Fruit fly (Drosophila melanogaster) whole organism, embryonic: ENCODE measurements around the gene eIF2alpha.
A peak's percentile ranks its signal among the peaks of the same experiment; 100 is the strongest.

ENCODE experiments used
- Abd-B ChIP-seq: fragments of 200-800 bp; sonication (Bioruptor generic); optimal IDR thresholded peaks from 2 replicates; lab custom pipeline; 2018; ENCODE audit warnings: missing biosample characterization, mild to moderate bottlenecking, missing genetic modification characterization, moderate library complexity
- Ada2b ChIP-seq: fragments of 200-800 bp; sonication (Bioruptor generic); IDR thresholded peaks from 2 replicates; pipeline ENCODE4 v1.3.6; 2022; ENCODE audit warnings: missing biosample characterization, missing genetic modification characterization
- Awh ChIP-seq: fragments of 200-800 bp; sonication (Bioruptor generic); IDR thresholded peaks from 2 replicates; pipeline ENCODE4, ENCODE4 v1.3.6; 2022; ENCODE audit warnings: missing biosample characterization, missing genetic modification characterization
- Blimp-1 ChIP-seq: fragments of 200-800 bp; sonication (Bioruptor generic); optimal IDR thresholded peaks from 3 replicates; lab custom pipeline; 2018; ENCODE audit warnings: missing biosample characterization, missing genetic modification characterization, mild to moderate bottlenecking, moderate library complexity, missing genetic modification reagents
- CG11398 ChIP-seq: fragments of 200-800 bp; sonication (Bioruptor generic); optimal IDR thresholded peaks from 2 replicates; lab custom pipeline; 2016; ENCODE audit warnings: missing biosample characterization, missing genetic modification characterization
- CG11695 ChIP-seq: fragments of 200-800 bp; sonication (Bioruptor generic); IDR thresholded peaks from 3 replicates; pipeline ENCODE4 v1.3.6; 2022; ENCODE audit warnings: missing biosample characterization, missing genetic modification characterization
- CG11723 ChIP-seq: fragments of 200-800 bp; sonication (Bioruptor generic); optimal IDR thresholded peaks from 2 replicates; lab custom pipeline; 2017; ENCODE audit warnings: missing biosample characterization, mild to moderate bottlenecking, missing genetic modification characterization
- CG1233 ChIP-seq: fragments of 200-800 bp; sonication (Bioruptor generic); optimal IDR thresholded peaks from 4 replicates; lab custom pipeline; 2018; ENCODE audit warnings: missing biosample characterization, mild to moderate bottlenecking, missing genetic modification characterization
- CG13287 ChIP-seq: fragments of 200-800 bp; sonication (Bioruptor generic); IDR thresholded peaks from 2 replicates; pipeline ENCODE4 v1.3.6; 2022; ENCODE audit warnings: missing biosample characterization, missing genetic modification characterization; ENCODE audit not compliant: partially characterized antibody
- CG13424 ChIP-seq: fragments of 200-800 bp; sonication (Bioruptor generic); optimal IDR thresholded peaks from 2 replicates; lab custom pipeline; 2019; ENCODE audit warnings: missing biosample characterization, mild to moderate bottlenecking, missing genetic modification characterization, moderate library complexity
- CG32532 ChIP-seq: fragments of 200-800 bp; sonication (Bioruptor generic); IDR thresholded peaks from 2 replicates; pipeline ENCODE4 v1.3.6; 2022; ENCODE audit warnings: missing biosample characterization, missing genetic modification characterization
- CG34422 ChIP-seq: fragments of 200-800 bp; sonication (Bioruptor generic); IDR thresholded peaks from 3 replicates; pipeline ENCODE4 v1.3.6; 2022; ENCODE audit warnings: missing biosample characterization, missing genetic modification characterization
- CG42726 ChIP-seq: fragments of 200-800 bp; sonication (Bioruptor generic); IDR thresholded peaks from 2 replicates; pipeline ENCODE4 v1.3.6; 2022; ENCODE audit warnings: missing biosample characterization, missing genetic modification characterization; ENCODE audit not compliant: partially characterized antibody
- CG6765 ChIP-seq: fragments of 200-800 bp; sonication (Bioruptor generic); optimal IDR thresholded peaks from 3 replicates; lab custom pipeline; 2017; ENCODE audit warnings: missing biosample characterization, mild to moderate bottlenecking, missing genetic modification characterization
- CG9817 ChIP-seq: fragments of 200-800 bp; sonication (Bioruptor generic); optimal IDR thresholded peaks from 2 replicates; lab custom pipeline; 2018; ENCODE audit warnings: missing biosample characterization, mild to moderate bottlenecking, missing genetic modification characterization, moderate library complexity
- Chrac-16 ChIP-seq: fragments of 200-800 bp; sonication (Bioruptor generic); optimal IDR thresholded peaks from 3 replicates; lab custom pipeline; 2016; ENCODE audit warnings: missing biosample characterization, missing genetic modification characterization
- Fer2 ChIP-seq: fragments of 200-800 bp; sonication (Bioruptor generic); optimal IDR thresholded peaks from 2 replicates; lab custom pipeline; 2018; ENCODE audit warnings: missing biosample characterization, mild to moderate bottlenecking, missing genetic modification characterization, moderate library complexity
- HmgZ ChIP-seq: fragments of 200-800 bp; sonication (Bioruptor generic); optimal IDR thresholded peaks from 2 replicates; lab custom pipeline; 2018; ENCODE audit warnings: missing biosample characterization, mild to moderate bottlenecking, missing genetic modification characterization
- Hr39 ChIP-seq: fragments of >200 bp; optimal IDR thresholded peaks from 2 replicates; lab custom pipeline; 2017
- Jarid2 ChIP-seq: fragments of 200-800 bp; sonication (Bioruptor generic); optimal IDR thresholded peaks from 3 replicates; lab custom pipeline; 2017; ENCODE audit warnings: mild to moderate bottlenecking, missing biosample characterization, missing genetic modification reagents, missing genetic modification characterization
- Lhr ChIP-seq: fragments of 200-800 bp; sonication (Bioruptor generic); optimal IDR thresholded peaks from 3 replicates; lab custom pipeline; 2017; ENCODE audit warnings: mild to moderate bottlenecking, missing biosample characterization, missing genetic modification reagents, missing genetic modification characterization
- MTF-1 ChIP-seq: fragments of 200-800 bp; sonication (Bioruptor generic); optimal IDR thresholded peaks from 2 replicates; lab custom pipeline; 2018; ENCODE audit warnings: missing biosample characterization, mild to moderate bottlenecking, missing genetic modification characterization, borderline replicate concordance
- NC2α ChIP-seq: fragments of 200-800 bp; sonication (Bioruptor generic); optimal IDR thresholded peaks from 2 replicates; lab custom pipeline; 2016; ENCODE audit warnings: missing biosample characterization, missing genetic modification characterization
- PHDP ChIP-seq: fragments of 200-800 bp; sonication (Bioruptor generic); optimal IDR thresholded peaks from 3 replicates; lab custom pipeline; 2018; ENCODE audit warnings: missing biosample characterization, mild to moderate bottlenecking, missing genetic modification characterization, moderate library complexity
- Ravus ChIP-seq: fragments of 200-800 bp; sonication (Bioruptor generic); IDR thresholded peaks from 2 replicates; pipeline ENCODE4 v1.3.6; 2022; ENCODE audit warnings: missing biosample characterization, missing genetic modification characterization
- Rfx ChIP-seq: fragments of 200-800 bp; sonication (Bioruptor generic); IDR thresholded peaks from 2 replicates; pipeline ENCODE4 v1.3.6; 2022; ENCODE audit warnings: missing biosample characterization, missing genetic modification characterization
- Sox100B ChIP-seq: fragments of 200-800 bp; sonication (Bioruptor generic); optimal IDR thresholded peaks from 3 replicates; lab custom pipeline; 2018; ENCODE audit warnings: missing biosample characterization, mild to moderate bottlenecking, missing genetic modification characterization
- Usf ChIP-seq: fragments of 200-800 bp; sonication (Bioruptor generic); optimal IDR thresholded peaks from 2 replicates; lab custom pipeline; 2017; ENCODE audit warnings: missing genotype, missing biosample characterization, missing genetic modification characterization
- Xrp1 ChIP-seq: fragments of 200-800 bp; sonication (Bioruptor generic); IDR thresholded peaks from 2 replicates; pipeline ENCODE4 v1.3.6; 2022; ENCODE audit warnings: missing biosample characterization, missing genetic modification characterization
- aop ChIP-seq: fragments of 200-800 bp; sonication (Bioruptor generic); IDR thresholded peaks from 2 replicates; pipeline ENCODE4 v1.3.6; 2022; ENCODE audit warnings: missing biosample characterization, missing genetic modification characterization
- ase ChIP-seq: fragments of 200-800 bp; sonication (Bioruptor generic); IDR thresholded peaks from 3 replicates; pipeline ENCODE4 v1.3.6; 2022; ENCODE audit warnings: missing biosample characterization, missing genetic modification characterization
- bbx ChIP-seq: fragments of 200-800 bp; sonication (Bioruptor generic); IDR thresholded peaks from 2 replicates; pipeline ENCODE4 v1.3.6; 2022; ENCODE audit warnings: missing biosample characterization, missing genetic modification characterization; ENCODE audit not compliant: partially characterized antibody
- btn ChIP-seq: fragments of 200-800 bp; sonication (Bioruptor generic); optimal IDR thresholded peaks from 2 replicates; lab custom pipeline; 2016; ENCODE audit warnings: missing biosample characterization, missing genetic modification characterization
- gem ChIP-seq: fragments of 200-800 bp; sonication (Bioruptor generic); optimal IDR thresholded peaks from 2 replicates; lab custom pipeline; 2019; ENCODE audit warnings: missing biosample characterization, mild to moderate bottlenecking, missing genetic modification characterization, moderate library complexity
- lilli ChIP-seq: fragments of 200-800 bp; sonication (Bioruptor generic); optimal IDR thresholded peaks from 3 replicates; lab custom pipeline; 2016; ENCODE audit warnings: missing biosample characterization, missing genetic modification characterization
- mam ChIP-seq: fragments of 200-800 bp; sonication (Bioruptor generic); optimal IDR thresholded peaks from 3 replicates; lab custom pipeline; 2016; ENCODE audit warnings: missing biosample characterization, missing genetic modification characterization
- nerfin-1 ChIP-seq: fragments of 200-800 bp; sonication (Bioruptor generic); optimal IDR thresholded peaks from 3 replicates; lab custom pipeline; 2019; ENCODE audit warnings: missing biosample characterization, mild to moderate bottlenecking, missing genetic modification characterization, moderate library complexity
- nmo ChIP-seq: fragments of 200-800 bp; sonication (Bioruptor generic); optimal IDR thresholded peaks from 2 replicates; lab custom pipeline; 2018; ENCODE audit warnings: missing biosample characterization, mild to moderate bottlenecking, missing genetic modification characterization, moderate library complexity
- onecut ChIP-seq: fragments of 200-800 bp; sonication (Bioruptor generic); IDR thresholded peaks from 2 replicates; pipeline ENCODE4 v1.3.6; 2022; ENCODE audit warnings: missing biosample characterization, missing genetic modification characterization
- pfk ChIP-seq: fragments of 200-800 bp; sonication (Bioruptor generic); optimal IDR thresholded peaks from 2 replicates; lab custom pipeline; 2018; ENCODE audit warnings: missing biosample characterization, mild to moderate bottlenecking, missing genetic modification characterization, moderate library complexity
- rib ChIP-seq: fragments of 200-800 bp; sonication (Bioruptor generic); IDR thresholded peaks from 2 replicates; pipeline ENCODE4 v1.3.6; 2022; ENCODE audit warnings: missing biosample characterization, missing genetic modification characterization
- shn ChIP-seq: fragments of 200-800 bp; sonication (Bioruptor generic); optimal IDR thresholded peaks from 3 replicates; lab custom pipeline; 2016; ENCODE audit warnings: missing biosample characterization, missing genetic modification characterization
- slp2 ChIP-seq: fragments of 200-800 bp; sonication (Bioruptor generic); optimal IDR thresholded peaks from 2 replicates; lab custom pipeline; 2016; ENCODE audit warnings: missing biosample characterization, missing genetic modification characterization
- sqz ChIP-seq: fragments of 200-800 bp; sonication (Bioruptor generic); optimal IDR thresholded peaks from 3 replicates; lab custom pipeline; 2018; ENCODE audit warnings: missing biosample characterization, mild to moderate bottlenecking, missing genetic modification characterization
- ssp ChIP-seq: fragments of 200-800 bp; sonication (Bioruptor generic); IDR thresholded peaks from 2 replicates; pipeline ENCODE4 v1.3.6; 2022; ENCODE audit warnings: missing biosample characterization, missing genetic modification characterization
- stwl ChIP-seq: fragments of 200-800 bp; sonication (Bioruptor generic); optimal IDR thresholded peaks from 3 replicates; lab custom pipeline; 2018; ENCODE audit warnings: missing biosample characterization, mild to moderate bottlenecking, missing genetic modification characterization, moderate library complexity
- tin ChIP-seq: fragments of 200-800 bp; sonication (Bioruptor generic); optimal IDR thresholded peaks from 3 replicates; lab custom pipeline; 2016; ENCODE audit warnings: missing biosample characterization, missing genetic modification characterization
- tna ChIP-seq: fragments of 200-800 bp; sonication (Bioruptor generic); IDR thresholded peaks from 2 replicates; pipeline ENCODE4 v1.3.6; 2022; ENCODE audit warnings: missing biosample characterization, missing genetic modification characterization; ENCODE audit not compliant: partially characterized antibody
- vvl ChIP-seq: fragments of 200-800 bp; sonication (Bioruptor generic); IDR thresholded peaks from 2 replicates; pipeline ENCODE4 v1.3.6; 2022; ENCODE audit warnings: missing biosample characterization, missing genetic modification characterization

eIF2alpha gene

DNA sequence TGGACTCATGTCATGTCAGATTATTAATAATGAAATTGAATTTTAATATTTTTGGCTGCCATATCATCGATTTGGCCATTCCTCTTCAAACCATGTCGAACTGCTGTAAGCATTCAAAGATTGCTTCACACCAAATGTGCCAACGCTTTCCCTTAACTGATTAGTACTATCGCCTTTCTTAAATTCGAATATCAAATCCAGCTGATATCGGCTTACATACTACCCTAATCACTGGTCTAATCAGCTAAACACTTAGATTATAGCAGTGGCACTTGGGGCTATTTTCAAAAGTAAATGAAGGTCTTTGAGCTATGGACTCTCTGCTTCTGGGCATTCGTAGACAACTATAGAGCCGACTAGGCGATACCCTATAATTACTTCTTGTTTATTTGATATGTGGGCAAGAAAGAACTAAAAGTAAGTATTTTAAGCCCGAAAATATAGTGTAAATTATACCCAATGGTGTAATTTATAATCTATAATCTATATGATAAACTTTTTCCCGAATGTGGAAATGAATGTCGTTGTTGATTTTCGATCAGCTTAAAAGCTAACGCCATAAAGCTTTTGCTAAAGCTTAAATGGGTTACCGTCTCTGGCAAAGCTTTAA is 42.9 kb downstream of the eIF2alpha start (continued):
- TF ChIP-seq Usf (peak; percentile 23), Hr39 (lab: Kevin White, UChicago) (no peak), CG11398 (GFP tag; lab: Kevin White, UChicago) (peak; percentile 15), Lhr (GFP tag; lab: Kevin White, UChicago) (peak; percentile 15), pfk (GFP tag; lab: Kevin White, UChicago) (no peak), MTF-1 (GFP tag; lab: Kevin White, UChicago) (peak; percentile 47), ase (GFP tag; lab: Robert Waterston, UW) (peak; percentile 62; the same call in 1 of the 3 replicates), PHDP (tag; lab: Kevin White, UChicago) (peak; percentile 89), tin (GFP tag; lab: Kevin White, UChicago) (peak; percentile 58), HmgZ (tag; lab: Kevin White, UChicago) (peak; percentile 81), Xrp1 (GFP tag; lab: Robert Waterston, UW) (peak; percentile 74; the same call in 1 of the 2 replicates), CG13287 (GFP tag; lab: Robert Waterston, UW) (no peak; the same call in 1 of the 2 replicates), gem (no peak), Abd-B (peak; percentile 63), CG6765 (peak; percentile 79), Blimp-1 (GFP tag; lab: Kevin White, UChicago) (no peak), bbx (GFP tag; lab: Robert Waterston, UW) (no peak), aop (GFP tag; lab: Robert Waterston, UW) (no peak), rib (GFP tag; lab: Robert Waterston, UW) (peak; percentile 71; the same call in 1 of the 2 replicates), CG32532 (GFP tag; lab: Robert Waterston, UW) (peak; percentile 87), Rfx (peak; percentile 85), stwl (tag; lab: Kevin White, UChicago) (no peak), shn (GFP tag; lab: Kevin White, UChicago) (no peak), btn (GFP tag; lab: Kevin White, UChicago) (no peak), CG11695 (GFP tag; lab: Robert Waterston, UW) (peak; percentile 80; the same call in 2 of the 3 replicates), CG11723 (GFP tag; lab: Kevin White, UChicago) (peak; percentile 6), mam (GFP tag; lab: Kevin White, UChicago) (peak; percentile 75), Chrac-16 (GFP tag; lab: Kevin White, UChicago) (peak; percentile 62), CG1233 (GFP tag; lab: Kevin White, UChicago) (peak; percentile 60), CG13424 (tag; lab: Kevin White, UChicago) (peak; percentile 73), CG34422 (GFP tag; lab: Robert Waterston, UW) (peak; percentile 74; the same call in 2 of the 3 replicates), onecut (GFP tag; lab: Robert Waterston, UW) (no peak; the same call in 1 of the 2 replicates), Sox100B (GFP tag; lab: Kevin White, UChicago) (no peak), Ada2b (GFP tag; lab: Robert Waterston, UW) (peak; percentile 85), sqz (GFP tag; lab: Kevin White, UChicago) (no peak), nmo (GFP tag; lab: Kevin White, UChicago) (peak; percentile 72), Fer2 (tag; lab: Kevin White, UChicago) (peak; percentile 4), CG9817 (tag; lab: Kevin White, UChicago) (peak; percentile 61), nerfin-1 (tag; lab: Kevin White, UChicago) (peak; percentile 38), vvl (peak; percentile 92), Awh (GFP tag; lab: Robert Waterston, UW) (peak; percentile 52), Jarid2 (peak; percentile 20), Ravus (GFP tag; lab: Robert Waterston, UW) (peak; percentile 42; the same call in 1 of the 2 replicates), tna (GFP tag; lab: Robert Waterston, UW) (no peak), slp2 (GFP tag; lab: Kevin White, UChicago) (peak; percentile 23), lilli (peak; percentile 89), CG42726 (GFP tag; lab: Robert Waterston, UW) (no peak), NC2α (GFP tag; lab: Kevin White, UChicago) (no peak), ssp (GFP tag; lab: Robert Waterston, UW) (peak; percentile 53; the same call in 1 of the 2 replicates)
